Worm (Caenorhabditis elegans) whole organism, mixed stage, embryonic: Measurements from ENCODE around the gene vit-3.

Source experiments
- M03D4.4 ChIP-seq: sonication (generic microtip); optimal IDR thresholded peaks from 2 replicates; lab custom pipeline; 2017; ENCODE audit warnings: mild to moderate bottlenecking, missing genetic modification characterization, missing compliant biosample characterization
- bed-3 ChIP-seq: fragments of 200-800 bp; sonication (Bioruptor generic); optimal IDR thresholded peaks from 3 replicates; lab custom pipeline; 2018; ENCODE audit warnings: mild to moderate bottlenecking, missing genetic modification characterization, moderate library complexity, missing compliant biosample characterization
- ceh-39 ChIP-seq: fragments of 150-350 bp; optimal IDR thresholded peaks from 2 replicates; lab custom pipeline; 2014; ENCODE audit warnings: missing biosample characterization, missing genetic modification characterization
- ceh-43 ChIP-seq: fragments of 200-800 bp; sonication (Bioruptor generic); optimal IDR thresholded peaks from 2 replicates; lab custom pipeline; 2018; ENCODE audit warnings: mild to moderate bottlenecking, missing genetic modification characterization, moderate library complexity, missing compliant biosample characterization
- ceh-83 ChIP-seq: fragments of 200-800 bp; sonication (Bioruptor generic); optimal IDR thresholded peaks from 2 replicates; lab custom pipeline; 2018; ENCODE audit warnings: mild to moderate bottlenecking, missing genetic modification characterization, missing compliant biosample characterization
- ces-1 ChIP-seq: fragments of 150-350 bp; optimal IDR thresholded peaks from 2 replicates; lab custom pipeline; 2014; ENCODE audit warnings: missing biosample characterization, missing genetic modification reagents, missing genetic modification characterization
- cnd-1 ChIP-seq: fragments of 200-800 bp; sonication (Bioruptor generic); optimal IDR thresholded peaks from 2 replicates; lab custom pipeline; 2018; ENCODE audit warnings: mild to moderate bottlenecking, missing genetic modification characterization, missing compliant biosample characterization
- drap-1 ChIP-seq: fragments of 200-800 bp; sonication (Bioruptor generic); optimal IDR thresholded peaks from 3 replicates; lab custom pipeline; 2018; ENCODE audit warnings: mild to moderate bottlenecking, missing genetic modification characterization, missing compliant biosample characterization
- elt-1 ChIP-seq: sonication (generic microtip); optimal IDR thresholded peaks from 2 replicates; lab custom pipeline; 2017; ENCODE audit warnings: missing genetic modification characterization, mild to moderate bottlenecking, missing compliant biosample characterization, antibody characterized with exemption, moderate library complexity, borderline replicate concordance; ENCODE audit not compliant: insufficient read depth
- elt-3 ChIP-seq: fragments of 150-350 bp; optimal IDR thresholded peaks from 2 replicates; lab custom pipeline; 2014; ENCODE audit warnings: missing biosample characterization, missing genetic modification characterization
- flh-1 ChIP-seq: fragments of 200-800 bp; sonication (Bioruptor generic); optimal IDR thresholded peaks from 2 replicates; lab custom pipeline; 2018; ENCODE audit warnings: mild to moderate bottlenecking, missing genetic modification characterization, moderate library complexity, missing compliant biosample characterization
- ham-2 ChIP-seq: fragments of 200-800 bp; sonication (Bioruptor generic); optimal IDR thresholded peaks from 2 replicates; lab custom pipeline; 2018; ENCODE audit warnings: mild to moderate bottlenecking, missing genetic modification characterization, missing compliant biosample characterization
- hlh-1 ChIP-seq: fragments of 150-350 bp; optimal IDR thresholded peaks from 2 replicates; lab custom pipeline; 2014; ENCODE audit warnings: missing biosample characterization, missing genetic modification reagents, missing genetic modification characterization
- lsy-2 ChIP-seq: fragments of 150-350 bp; optimal IDR thresholded peaks from 2 replicates; lab custom pipeline; 2014; ENCODE audit warnings: missing biosample characterization, missing genetic modification characterization
- mep-1 ChIP-seq: fragments of 150-350 bp; optimal IDR thresholded peaks from 2 replicates; lab custom pipeline; 2017; ENCODE audit warnings: missing biosample characterization, missing genetic modification reagents, missing genetic modification characterization, inconsistent platforms
- mls-2 ChIP-seq: sonication (generic microtip); optimal IDR thresholded peaks from 2 replicates; lab custom pipeline; 2016; ENCODE audit warnings: mild to moderate bottlenecking, missing genetic modification characterization, moderate library complexity, missing compliant biosample characterization
- nhr-12 ChIP-seq: fragments of 150-350 bp; optimal IDR thresholded peaks from 2 replicates; lab custom pipeline; 2014; ENCODE audit warnings: missing biosample characterization, missing genetic modification characterization
- nhr-2 ChIP-seq: fragments of 150-350 bp; optimal IDR thresholded peaks from 2 replicates; lab custom pipeline; 2014; ENCODE audit warnings: missing biosample characterization, missing genetic modification characterization
- nhr-237 ChIP-seq: fragments of 150-350 bp; optimal IDR thresholded peaks from 2 replicates; lab custom pipeline; 2014; ENCODE audit warnings: missing biosample characterization, missing genetic modification characterization
- nhr-76 ChIP-seq: sonication (generic microtip); optimal IDR thresholded peaks from 2 replicates; lab custom pipeline; 2017; ENCODE audit warnings: missing biosample characterization, missing genetic modification characterization
- pha-4 ChIP-seq: fragments of 150-350 bp; optimal IDR thresholded peaks from 2 replicates; lab custom pipeline; 2018; ENCODE audit warnings: missing biosample characterization, missing genetic modification reagents, missing genetic modification characterization
- sem-2 ChIP-seq: fragments of 200-800 bp; sonication (Bioruptor generic); optimal IDR thresholded peaks from 2 replicates; lab custom pipeline; 2018; ENCODE audit warnings: mild to moderate bottlenecking, missing genetic modification characterization, missing compliant biosample characterization
- snpc-4 ChIP-seq: fragments of 150-350 bp; optimal IDR thresholded peaks from 2 replicates; lab custom pipeline; 2014; ENCODE audit warnings: missing biosample characterization, missing genetic modification characterization
- sptf-1 ChIP-seq: sonication (generic microtip); optimal IDR thresholded peaks from 2 replicates; lab custom pipeline; 2017; ENCODE audit warnings: mild to moderate bottlenecking, missing genetic modification characterization, moderate library complexity, missing compliant biosample characterization
- tbx-8 ChIP-seq: fragments of 200-800 bp; sonication (Bioruptor generic); optimal IDR thresholded peaks from 2 replicates; lab custom pipeline; 2018; ENCODE audit warnings: mild to moderate bottlenecking, missing genetic modification characterization, moderate library complexity, missing compliant biosample characterization
- unc-120 ChIP-seq: sonication (generic microtip); optimal IDR thresholded peaks from 2 replicates; lab custom pipeline; 2017; ENCODE audit warnings: missing genetic modification characterization, missing compliant biosample characterization; ENCODE audit not compliant: poor library complexity, severe bottlenecking
- unc-62 ChIP-seq: fragments of 150-350 bp; optimal IDR thresholded peaks from 2 replicates; lab custom pipeline; 2014; ENCODE audit warnings: missing biosample characterization, missing genetic modification reagents, missing genetic modification characterization
- zip-8 ChIP-seq: fragments of 150-350 bp; optimal IDR thresholded peaks from 2 replicates; lab custom pipeline; 2014; ENCODE audit warnings: missing biosample characterization, missing genetic modification characterization
- ztf-11 ChIP-seq: fragments of 150-350 bp; optimal IDR thresholded peaks from 2 replicates; lab custom pipeline; 2014; ENCODE audit warnings: missing biosample characterization, missing genetic modification characterization

vit-3 gene

DNA sequence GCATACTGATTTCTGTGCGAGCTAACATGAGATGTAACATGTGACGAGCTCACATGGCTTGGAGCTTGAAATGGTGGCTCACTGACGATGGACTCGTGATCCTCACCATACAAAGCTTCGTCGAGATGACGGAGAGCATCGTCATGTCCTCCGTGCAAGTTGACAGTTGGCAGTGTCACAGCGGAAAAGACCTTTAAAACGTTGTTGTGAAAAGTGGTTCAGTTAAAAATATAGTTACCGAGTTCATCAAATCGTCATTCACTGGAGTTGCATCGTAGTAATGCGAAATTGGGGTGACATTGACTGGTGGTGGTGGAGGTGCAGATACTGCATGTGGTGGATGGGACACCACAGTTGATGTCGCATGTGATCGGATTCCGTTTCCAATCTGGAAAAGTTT is 38.1 kb upstream of the vit-3 start:
- TF ChIP-seq elt-1 (tag; lab: Kevin White, UChicago) = no peak
- no peak for TF ChIP-seq ceh-39 (tag; lab: Kevin White, UChicago)
- TF ChIP-seq ces-1 = no peak
- TF ChIP-seq elt-3 (tag; lab: Kevin White, UChicago) = no peak
- TF ChIP-seq sptf-1 (tag; lab: Kevin White, UChicago) = no peak
- TF ChIP-seq nhr-76 (tag; lab: Kevin White, UChicago) = no peak
- no peak for TF ChIP-seq sem-2
- no peak for TF ChIP-seq lsy-2
- no peak for TF ChIP-seq mep-1 (tag; lab: Kevin White, UChicago)
- no peak for TF ChIP-seq ztf-11
- TF ChIP-seq ham-2 (GFP tag; lab: Kevin White, UChicago) = no peak
- TF ChIP-seq zip-8 (tag; lab: Kevin White, UChicago) = no peak
- no peak for TF ChIP-seq unc-120 (tag; lab: Kevin White, UChicago)
- no peak for TF ChIP-seq nhr-12 (tag; lab: Kevin White, UChicago)
- TF ChIP-seq ceh-43 = no peak
- no peak for TF ChIP-seq snpc-4 (tag; lab: Kevin White, UChicago)

DNA sequence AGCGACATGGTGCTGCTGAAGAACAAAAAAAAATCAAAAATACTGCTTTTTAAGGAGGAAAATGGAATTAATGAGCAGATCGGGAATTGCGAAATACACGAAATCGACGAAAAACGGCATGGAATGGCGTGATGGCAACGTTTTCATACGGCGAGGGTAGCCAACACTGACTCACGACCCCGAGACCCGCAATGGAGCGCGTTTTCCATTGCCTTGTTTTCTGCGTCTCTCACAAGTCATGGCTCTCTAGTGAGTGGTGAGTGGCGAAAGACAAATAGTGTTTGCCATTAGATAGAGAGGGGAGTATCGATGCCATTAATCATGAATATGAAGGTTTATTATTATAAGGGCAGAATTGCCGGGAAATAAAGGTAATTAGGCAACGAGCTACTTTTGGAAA is 33.4 kb upstream of the vit-3 start, which contains the start of gene C18B2.4:
Gene C18B2.4, minus strand, starts transcription at position 15 of the 400 bp plus-strand sequence.
- TF ChIP-seq bed-3 (GFP tag; lab: Kevin White, UChicago) (no peak), unc-120 (tag; lab: Kevin White, UChicago) (peak; percentile 79), pha-4 (tag; lab: Kevin White, UChicago) (peak; percentile 28), nhr-12 (tag; lab: Kevin White, UChicago) (no peak), cnd-1 (tag; lab: Kevin White, UChicago) (no peak), nhr-2 (tag; lab: Kevin White, UChicago) (no peak), mep-1 (tag; lab: Kevin White, UChicago) (peak; percentile 57), ces-1 (peak; percentile 58), tbx-8 (GFP tag; lab: Kevin White, UChicago) (no peak), unc-62 (GFP tag; lab: Kevin White, UChicago) (peak; percentile 83), ceh-43 (peak; percentile 46), ceh-39 (tag; lab: Kevin White, UChicago) (peak; percentile 4), mls-2 (tag; lab: Kevin White, UChicago) (peak; percentile 72), ham-2 (GFP tag; lab: Kevin White, UChicago) (no peak), drap-1 (GFP tag; lab: Kevin White, UChicago) (peak; percentile 27), hlh-1 (tag; lab: Kevin White, UChicago) (no peak), nhr-237 (tag; lab: Kevin White, UChicago) (peak; percentile 17)

DNA sequence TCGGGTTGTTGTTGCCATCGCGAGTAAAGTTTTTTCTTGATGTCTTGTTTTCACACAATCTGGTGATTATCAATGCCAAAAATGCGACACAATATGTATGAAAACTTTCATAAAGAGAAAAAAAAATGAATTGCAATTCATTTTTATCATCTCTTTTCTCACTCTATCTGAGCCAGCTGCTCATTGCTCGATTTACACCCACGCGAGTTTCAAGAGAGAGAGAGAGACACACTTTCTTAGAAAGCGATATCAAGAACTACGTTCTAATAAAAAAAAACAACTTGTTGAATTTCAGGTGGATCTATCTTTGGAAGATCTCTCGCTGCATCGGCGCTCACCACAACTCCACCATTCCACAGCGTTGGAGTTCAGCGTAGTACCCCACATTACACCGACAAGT is 30.3 kb upstream of the vit-3 start:
- TF ChIP-seq ceh-83 (GFP tag; lab: Kevin White, UChicago) (no peak), sem-2 (no peak), ceh-43 (no peak)
- TF ChIP-seq, all 35 proteins: peak for 0

DNA sequence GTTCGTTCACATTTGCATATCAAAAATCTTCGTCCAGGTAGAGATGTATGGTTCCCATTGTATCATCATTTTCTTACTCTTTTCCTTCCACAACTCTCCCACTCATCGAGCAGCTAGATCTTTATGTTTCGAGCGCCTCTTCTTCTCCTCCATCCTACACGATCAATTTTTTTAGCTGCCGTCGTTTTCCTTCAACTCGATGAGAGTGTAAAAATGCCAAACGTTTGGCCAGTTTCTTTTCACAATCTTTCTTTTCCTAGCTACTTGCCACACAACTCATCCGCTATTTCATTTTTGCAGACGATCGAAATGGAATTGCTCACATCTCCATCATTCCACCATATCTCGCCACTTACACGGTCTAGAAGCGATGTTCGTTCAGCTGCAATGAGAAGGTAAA is 29.2 kb upstream of the vit-3 start, which contains the start of gene C18B2.3:
Gene C18B2.3, plus strand, starts transcription at position 301 of the 400 bp plus-strand sequence.
- TF ChIP-seq drap-1 (GFP tag; lab: Kevin White, UChicago) = no peak
- TF ChIP-seq elt-3 (tag; lab: Kevin White, UChicago) = no peak
- no peak for TF ChIP-seq ztf-11
- TF ChIP-seq zip-8 (tag; lab: Kevin White, UChicago) = no peak
- TF ChIP-seq ceh-39 (tag; lab: Kevin White, UChicago) = no peak
- TF ChIP-seq bed-3 (GFP tag; lab: Kevin White, UChicago) = no peak
- TF ChIP-seq hlh-1 (tag; lab: Kevin White, UChicago) = peak; percentile 18

DNA sequence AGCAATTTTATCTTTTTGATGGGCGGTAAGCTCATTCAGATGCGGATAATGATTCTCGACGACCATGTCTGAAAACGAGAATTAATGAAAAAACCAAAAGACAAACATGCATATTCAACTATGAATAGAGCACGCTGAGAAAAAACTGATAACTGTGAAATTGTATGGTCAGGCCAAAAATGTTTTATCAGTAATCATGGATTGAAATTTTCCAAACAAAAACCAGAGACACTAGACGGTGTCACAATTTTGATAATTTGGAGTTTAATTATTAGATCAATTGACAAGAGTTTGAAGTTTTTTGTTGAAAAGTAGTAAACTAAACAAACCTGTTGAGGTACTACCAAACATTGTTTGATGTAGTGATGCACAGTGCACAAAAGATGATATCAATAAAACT is 28.0 kb upstream of the vit-3 start, which contains the start of gene cgr-1:
Gene cgr-1, minus strand, starts transcription at position 68 of the 400 bp plus-strand sequence.
- TF ChIP-seq hlh-1 (tag; lab: Kevin White, UChicago) (no peak), tbx-8 (GFP tag; lab: Kevin White, UChicago) (no peak), nhr-237 (tag; lab: Kevin White, UChicago) (no peak), mep-1 (tag; lab: Kevin White, UChicago) (no peak), sem-2 (no peak), nhr-12 (tag; lab: Kevin White, UChicago) (no peak), ham-2 (GFP tag; lab: Kevin White, UChicago) (no peak), ceh-83 (GFP tag; lab: Kevin White, UChicago) (no peak), bed-3 (GFP tag; lab: Kevin White, UChicago) (no peak), nhr-2 (tag; lab: Kevin White, UChicago) (no peak), ceh-39 (tag; lab: Kevin White, UChicago) (no peak), ces-1 (no peak), flh-1 (GFP tag; lab: Kevin White, UChicago) (no peak), mls-2 (tag; lab: Kevin White, UChicago) (no peak), M03D4.4 (tag; lab: Kevin White, UChicago) (no peak), ztf-11 (no peak), elt-1 (tag; lab: Kevin White, UChicago) (no peak), sptf-1 (tag; lab: Kevin White, UChicago) (no peak), snpc-4 (tag; lab: Kevin White, UChicago) (no peak), zip-8 (tag; lab: Kevin White, UChicago) (no peak)
- TF ChIP-seq, all 35 proteins: peak for 0
